Worm (Caenorhabditis elegans) whole organism, early embryonic: Measurements from ENCODE around the gene C30F2.2.

Source experiments
- B0310.2 ChIP-seq: sonication (generic microtip); optimal IDR thresholded peaks from 2 replicates; lab custom pipeline; 2016; ENCODE audit warnings: mild to moderate bottlenecking, missing genetic modification characterization, missing compliant biosample characterization
- F13C5.2 ChIP-seq: sonication (generic microtip); optimal IDR thresholded peaks from 2 replicates; lab custom pipeline; 2017; ENCODE audit warnings: mild to moderate bottlenecking, missing genetic modification characterization, inconsistent platforms, missing compliant biosample characterization
- ama-1 ChIP-seq: fragments of 150-350 bp; optimal IDR thresholded peaks from 2 replicates; lab custom pipeline; 2014
- ceh-36 ChIP-seq: sonication (generic microtip); optimal IDR thresholded peaks from 2 replicates; lab custom pipeline; 2016; ENCODE audit warnings: missing genetic modification characterization, inconsistent platforms, missing compliant biosample characterization
- flt-1 ChIP-seq: fragments of 200-800 bp; sonication (Bioruptor generic); IDR thresholded peaks from 2 replicates; pipeline ENCODE4 v1.3.6; 2022; ENCODE audit warnings: missing genetic modification characterization, missing compliant biosample characterization
- hmbx-1 ChIP-seq: sonication (generic microtip); optimal IDR thresholded peaks from 2 replicates; lab custom pipeline; 2016; ENCODE audit warnings: mild to moderate bottlenecking, missing genetic modification characterization, missing compliant biosample characterization
- sea-1 ChIP-seq: fragments of 200-800 bp; sonication (Bioruptor generic); conservative IDR thresholded peaks from 2 replicates; pipeline ENCODE4 v1.3.6; 2022; ENCODE audit warnings: missing genetic modification characterization, missing compliant biosample characterization
- tbx-37 ChIP-seq: fragments of 200-800 bp; sonication (Bioruptor generic); conservative IDR thresholded peaks from 2 replicates; pipeline ENCODE4 v1.3.6; 2022; ENCODE audit warnings: missing genetic modification reagents, missing genetic modification characterization, missing compliant biosample characterization
- tra-4 ChIP-seq: sonication (generic microtip); optimal IDR thresholded peaks from 2 replicates; lab custom pipeline; 2017; ENCODE audit warnings: missing genetic modification characterization, missing compliant biosample characterization

ce11 chrX:16041808-16042207 is 43.2 kb downstream of the C30F2.2 start:
- TF ChIP-seq hmbx-1 (tag; lab: Kevin White, UChicago), result no peak
- TF ChIP-seq ama-1 (lab: Kevin White, UChicago), result no peak
- no peak for TF ChIP-seq tbx-37 (GFP tag; lab: Robert Waterston, UW)
- TF ChIP-seq F13C5.2 (tag; lab: Kevin White, UChicago), result no peak
- TF ChIP-seq sea-1 (GFP tag; lab: Robert Waterston, UW), result no peak
- TF ChIP-seq ceh-36 (tag; lab: Kevin White, UChicago), result no peak
- no peak for TF ChIP-seq flt-1 (GFP tag; lab: Robert Waterston, UW)
- no peak for TF ChIP-seq tra-4 (tag; lab: Kevin White, UChicago)
- TF ChIP-seq B0310.2, result no peak
